Fruit fly (Drosophila melanogaster): ENCODE measurements around the gene Sgp.

The Sgp gene

dm6 chr2L:8532790-8533189 is 13.3 kb downstream of the Sgp start:
- TF ChIP-seq dl (GFP tag; optimal IDR thresholded peaks at IDR 0.05; ENCODE audit: insufficient read depth in 1 of 2, partially characterized antibody in 2 of 2) (no peak), sage (GFP tag; optimal IDR thresholded peaks at IDR 0.05) (no peak)

- TF ChIP-seq Rel (GFP tag; optimal IDR thresholded peaks at IDR 0.05) (no peak), Rel (tag; optimal IDR thresholded peaks at IDR 0.05) (no peak), Dfd (GFP tag; optimal IDR thresholded peaks at IDR 0.05) (no peak), lola (GFP tag; optimal IDR thresholded peaks at IDR 0.05) (no peak), dl (GFP tag; optimal IDR thresholded peaks at IDR 0.05; ENCODE audit: insufficient read depth in 1 of 2, partially characterized antibody in 2 of 2) (no peak), Myc (optimal IDR thresholded peaks at IDR 0.05) (no peak), CrebA (GFP tag; optimal IDR thresholded peaks at IDR 0.05; ENCODE audit: borderline replicate concordance) (no peak), Dif (GFP tag; optimal IDR thresholded peaks at IDR 0.05; ENCODE audit: partially characterized antibody) (no peak), CG9705 (GFP tag; optimal IDR thresholded peaks at IDR 0.05) (no peak), usp (GFP tag; optimal IDR thresholded peaks at IDR 0.05) (no peak), sage (GFP tag; optimal IDR thresholded peaks at IDR 0.05) (no peak), ey (GFP tag; optimal IDR thresholded peaks at IDR 0.05) (no peak), GATAd (GFP tag; optimal IDR thresholded peaks at IDR 0.05) (no peak), h (GFP tag; optimal IDR thresholded peaks at IDR 0.05) (no peak)
These were observed 14.1 kb downstream of the Sgp start for dm6 chr2L:8533632-8534031.

DNA sequence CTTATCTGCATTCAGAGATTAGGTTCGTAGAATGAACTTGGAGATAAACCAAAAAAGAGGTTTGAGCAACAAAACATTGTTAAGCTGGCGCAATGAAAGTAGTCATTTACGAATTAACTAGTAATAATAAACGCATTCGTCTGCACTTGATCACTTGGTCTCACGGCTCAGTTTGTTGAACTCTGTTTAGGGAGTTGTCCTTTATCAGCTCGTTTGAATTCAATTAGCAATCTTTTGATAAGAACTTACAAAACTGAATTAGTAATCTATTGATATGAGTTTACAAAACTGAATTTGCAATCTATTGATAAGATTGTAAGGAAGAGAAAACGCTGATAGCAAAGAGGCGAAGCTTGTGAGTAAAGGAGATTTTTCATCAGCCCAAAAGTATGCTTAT is 14.6 kb downstream of the Sgp start:
- TF ChIP-seq Myc (optimal IDR thresholded peaks at IDR 0.05) (peak; percentile 47), lola (GFP tag; optimal IDR thresholded peaks at IDR 0.05) (no peak), dsf (GFP tag; optimal IDR thresholded peaks at IDR 0.05; ENCODE audit: borderline replicate concordance) (no peak), foxo (GFP tag; optimal IDR thresholded peaks at IDR 0.05) (no peak)

DNA sequence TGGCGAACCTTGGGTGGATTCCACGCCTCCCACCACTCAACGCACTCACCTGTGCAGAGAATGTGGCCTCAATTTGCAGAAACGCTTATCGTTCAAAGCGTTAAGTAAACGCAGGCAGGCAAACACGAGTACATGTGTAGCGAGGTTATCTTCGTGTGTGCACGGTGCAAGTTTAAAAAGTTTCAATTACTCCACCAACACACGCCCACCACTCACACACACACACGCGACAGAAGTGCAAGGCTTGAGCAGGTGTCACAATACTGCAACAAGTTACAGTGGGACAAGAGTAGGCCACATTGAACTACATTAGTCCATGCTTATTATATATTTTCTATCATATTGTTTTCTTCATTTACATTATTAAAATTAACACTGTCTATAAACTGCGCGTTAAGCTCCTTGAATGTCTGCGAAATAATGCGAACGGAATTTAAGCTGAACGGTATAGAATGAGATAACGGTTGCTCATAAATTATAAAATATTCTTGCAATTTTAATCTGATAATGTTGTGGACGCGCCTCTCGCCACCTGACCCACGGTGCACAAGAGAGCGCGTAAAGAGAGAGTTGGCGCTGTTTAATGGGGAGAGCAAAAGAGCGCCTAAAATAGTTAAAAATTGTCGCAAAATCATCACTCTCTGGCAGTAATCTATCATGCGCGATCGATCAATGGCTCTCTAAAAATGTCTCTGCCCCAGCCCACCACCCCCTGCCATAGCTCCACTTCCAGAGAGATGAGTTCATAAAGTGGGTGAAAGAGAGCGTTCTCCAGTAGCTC is 15.2 kb downstream of the Sgp start:
- TF ChIP-seq sage (GFP tag; optimal IDR thresholded peaks at IDR 0.05) (peak; percentile 93), Mio (GFP tag; optimal IDR thresholded peaks at IDR 0.05) (peak; percentile 80), CG32264 (GFP tag; optimal IDR thresholded peaks at IDR 0.05) (peak; percentile 83), dsf (GFP tag; optimal IDR thresholded peaks at IDR 0.05; ENCODE audit: borderline replicate concordance) (peak; percentile 66), psq (GFP tag; optimal IDR thresholded peaks at IDR 0.05) (peak; percentile 83), rgr (GFP tag; optimal IDR thresholded peaks at IDR 0.05) (peak; percentile 95), OdsH (GFP tag; optimal IDR thresholded peaks at IDR 0.05) (peak; percentile 95), Jra (GFP tag; optimal IDR thresholded peaks at IDR 0.05) (peak; percentile 84), HLH106 (tag; optimal IDR thresholded peaks at IDR 0.05) (peak; percentile 97), fru (GFP tag; optimal IDR thresholded peaks at IDR 0.05) (peak; percentile 96), Dfd (GFP tag; optimal IDR thresholded peaks at IDR 0.05) (peak; percentile 71), br (GFP tag; optimal IDR thresholded peaks at IDR 0.05) (peak; percentile 97), Hnf4 (GFP tag; optimal IDR thresholded peaks at IDR 0.05) (peak; percentile 90), CG9705 (GFP tag; optimal IDR thresholded peaks at IDR 0.05) (peak; percentile 92), Dif (GFP tag; optimal IDR thresholded peaks at IDR 0.05; ENCODE audit: partially characterized antibody) (peak; percentile 80), Rel (GFP tag; optimal IDR thresholded peaks at IDR 0.05) (peak; percentile 92), Rel (tag; optimal IDR thresholded peaks at IDR 0.05) (peak; percentile 77), foxo (GFP tag; optimal IDR thresholded peaks at IDR 0.05) (peak; percentile 87 to 95), Abd-B (GFP tag; optimal IDR thresholded peaks at IDR 0.05) (no peak), ey (GFP tag; optimal IDR thresholded peaks at IDR 0.05) (peak; percentile 94), jim (GFP tag; optimal IDR thresholded peaks at IDR 0.05) (no peak), Sp1 (GFP tag; optimal IDR thresholded peaks at IDR 0.05) (peak; percentile 95), sv (GFP tag; optimal IDR thresholded peaks at IDR 0.05) (peak; percentile 77), h (GFP tag; optimal IDR thresholded peaks at IDR 0.05) (peak; percentile 98), Vsx2 (GFP tag; optimal IDR thresholded peaks at IDR 0.05; ENCODE audit: partially characterized antibody) (peak; percentile 57), dl (GFP tag; optimal IDR thresholded peaks at IDR 0.05; ENCODE audit: insufficient read depth in 1 of 2, partially characterized antibody in 2 of 2) (peak; percentile 86 to 87), Hr78 (GFP tag; optimal IDR thresholded peaks at IDR 0.05) (no peak), lola (GFP tag; optimal IDR thresholded peaks at IDR 0.05) (no peak), woc (GFP tag; optimal IDR thresholded peaks at IDR 0.05) (peak; percentile 91), tai (GFP tag; optimal IDR thresholded peaks at IDR 0.05) (peak; percentile 88), brk (GFP tag; optimal IDR thresholded peaks at IDR 0.05) (peak; percentile 90), usp (GFP tag; optimal IDR thresholded peaks at IDR 0.05) (no peak), Hr83 (GFP tag; optimal IDR thresholded peaks at IDR 0.05; ENCODE audit: poor library complexity, severe bottlenecking) (peak; percentile 93), pan (optimal IDR thresholded peaks at IDR 0.05) (no peak), N (GFP tag; optimal IDR thresholded peaks at IDR 0.05) (peak; percentile 12), GATAd (GFP tag; optimal IDR thresholded peaks at IDR 0.05) (peak; percentile 32), dmrt93B (GFP tag; optimal IDR thresholded peaks at IDR 0.05) (peak; percentile 95), CrebA (GFP tag; optimal IDR thresholded peaks at IDR 0.05; ENCODE audit: borderline replicate concordance) (peak; percentile 91), Myc (optimal IDR thresholded peaks at IDR 0.05) (no peak)

All from whole organism, wandering third instar larva.